Worm (Caenorhabditis elegans) whole organism, L1 larva: ENCODE results near the gene tnt-3.

Experiments
- efl-1 ChIP-seq, 4 experiments: fragments of 150-350 bp; optimal IDR thresholded peaks in 3 of 4; peaks in 1 of 4; 1 replicate in 1 of 4; 2 replicates in 3 of 4; lab custom pipeline; 2014; ENCODE audit warnings: missing biosample characterization in 2 of 4, missing genetic modification characterization in 2 of 4, missing genetic modification reagents in 2 of 4
- egl-27 ChIP-seq, 2 experiments: fragments of 150-350 bp in 1 of 2; sonication (generic microtip); optimal IDR thresholded peaks; 3 replicates each; lab custom pipeline; 2017 to 2018; ENCODE audit warnings: missing biosample characterization in 2 of 2, missing genetic modification characterization in 2 of 2, missing genetic modification reagents in 2 of 2
- fkh-10 ChIP-seq: sonication (generic microtip); optimal IDR thresholded peaks from 2 replicates; lab custom pipeline; 2017; ENCODE audit warnings: missing biosample characterization, missing genetic modification reagents, missing genetic modification characterization
- hlh-17 ChIP-seq: fragments of 200-800 bp; sonication (Bioruptor generic); optimal IDR thresholded peaks from 2 replicates; lab custom pipeline; 2018; ENCODE audit warnings: missing genetic modification characterization, mild to moderate bottlenecking, missing compliant biosample characterization, moderate library complexity, borderline replicate concordance
- lin-15B ChIP-seq: fragments of 150-350 bp; sonication (generic microtip); optimal IDR thresholded peaks from 3 replicates; lab custom pipeline; 2014; ENCODE audit warnings: missing biosample characterization, missing genetic modification characterization
- nhr-12 ChIP-seq: sonication (generic microtip); optimal IDR thresholded peaks from 2 replicates; lab custom pipeline; 2017; ENCODE audit warnings: missing biosample characterization, missing genetic modification characterization
- nhr-28 ChIP-seq: fragments of 150-350 bp; optimal IDR thresholded peaks from 2 replicates; lab custom pipeline; 2014; ENCODE audit warnings: missing biosample characterization, missing genetic modification characterization
- pax-3 ChIP-seq: fragments of 200-800 bp; sonication (Bioruptor generic); optimal IDR thresholded peaks from 2 replicates; lab custom pipeline; 2018; ENCODE audit warnings: mild to moderate bottlenecking, missing genetic modification characterization, moderate library complexity, missing compliant biosample characterization
- snpc-4 ChIP-seq: fragments of 150-350 bp; optimal IDR thresholded peaks from 2 replicates; lab custom pipeline; 2014; ENCODE audit warnings: missing biosample characterization, missing genetic modification characterization
- swsn-7 ChIP-seq: sonication (generic microtip); optimal IDR thresholded peaks from 2 replicates; lab custom pipeline; 2016; ENCODE audit warnings: missing genetic modification characterization, missing compliant biosample characterization
- unc-62 ChIP-seq: fragments of 150-350 bp; optimal IDR thresholded peaks from 2 replicates; lab custom pipeline; 2014; ENCODE audit warnings: missing biosample characterization, missing genetic modification reagents, missing genetic modification characterization
- zip-4 ChIP-seq: fragments of 200-800 bp; sonication (Bioruptor generic); optimal IDR thresholded peaks from 2 replicates; lab custom pipeline; 2018; ENCODE audit warnings: mild to moderate bottlenecking, missing genetic modification characterization, moderate library complexity, missing compliant biosample characterization
- ztf-4 ChIP-seq: fragments of 150-350 bp; optimal IDR thresholded peaks from 2 replicates; lab custom pipeline; 2014; ENCODE audit warnings: missing biosample characterization, missing genetic modification characterization

DNA sequence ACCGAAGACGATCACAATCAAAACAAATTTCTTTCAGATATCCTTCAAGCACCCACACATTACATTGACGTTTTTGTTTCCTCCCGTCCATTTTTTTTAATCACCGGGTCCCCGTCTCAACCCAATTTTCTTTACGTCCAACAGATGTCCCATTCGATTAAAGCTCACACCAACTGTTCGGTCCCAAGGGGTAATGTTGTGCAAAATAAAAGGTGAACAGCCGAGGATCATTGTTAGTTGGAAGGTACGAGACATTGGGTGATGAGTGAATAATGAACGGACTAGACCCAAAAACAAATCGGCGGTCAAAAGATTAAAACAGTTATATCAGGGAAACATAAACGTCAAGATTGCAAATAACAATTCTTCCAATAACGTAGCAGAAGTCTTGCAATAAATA lies 539 bp upstream of the tnt-3 start:
- TF ChIP-seq nhr-12 (tag; lab: Kevin White, UChicago), result no peak
- TF ChIP-seq fkh-10 (GFP tag; lab: Kevin White, UChicago), result no peak
- no peak for TF ChIP-seq lin-15B
- no peak for TF ChIP-seq ztf-4 (tag; lab: Kevin White, UChicago)
- no peak for TF ChIP-seq egl-27 (tag; optimal IDR thresholded peaks at IDR 0.05; lab: Kevin White, UChicago)
- no peak for TF ChIP-seq snpc-4 (tag; lab: Kevin White, UChicago)
- no peak for TF ChIP-seq swsn-7 (tag; lab: Kevin White, UChicago)
- TF ChIP-seq efl-1 (optimal IDR thresholded peaks at IDR 0.05; lab: Kevin White, UChicago), result no peak
- no peak for TF ChIP-seq efl-1 (GFP tag; optimal IDR thresholded peaks at IDR 0.05 in 1 of 2; lab: Kevin White, UChicago)
- TF ChIP-seq hlh-17 (GFP tag; lab: Kevin White, UChicago), result no peak
- no peak for TF ChIP-seq zip-4 (GFP tag; lab: Kevin White, UChicago)
- no peak for TF ChIP-seq nhr-28 (tag; lab: Kevin White, UChicago)
- TF ChIP-seq unc-62, result no peak
- no peak for TF ChIP-seq pax-3 (tag; lab: Kevin White, UChicago)
